Fruit fly (Drosophila melanogaster) whole organism, embryonic: ENCODE results near the gene Srg3.

Experiments used
- Atf3 ChIP-seq: fragments of 200-800 bp; sonication (Bioruptor generic); optimal IDR thresholded peaks from 3 replicates; lab custom pipeline; 2016; ENCODE audit warnings: missing biosample characterization, missing genetic modification characterization
- CG11398 ChIP-seq: fragments of 200-800 bp; sonication (Bioruptor generic); optimal IDR thresholded peaks from 2 replicates; lab custom pipeline; 2016; ENCODE audit warnings: missing biosample characterization, missing genetic modification characterization
- CG11504 ChIP-seq: fragments of 200-800 bp; sonication (Bioruptor generic); optimal IDR thresholded peaks from 3 replicates; lab custom pipeline; 2019; ENCODE audit warnings: missing biosample characterization, mild to moderate bottlenecking, missing genetic modification characterization, moderate library complexity
- CG1233 ChIP-seq: fragments of 200-800 bp; sonication (Bioruptor generic); optimal IDR thresholded peaks from 4 replicates; lab custom pipeline; 2018; ENCODE audit warnings: missing biosample characterization, mild to moderate bottlenecking, missing genetic modification characterization
- CG13624 ChIP-seq: fragments of 200-800 bp; sonication (Bioruptor generic); optimal IDR thresholded peaks from 2 replicates; lab custom pipeline; 2016; ENCODE audit warnings: missing biosample characterization, missing genetic modification characterization
- CG13894 ChIP-seq: fragments of 200-800 bp; sonication (Bioruptor generic); optimal IDR thresholded peaks from 3 replicates; lab custom pipeline; 2018; ENCODE audit warnings: missing biosample characterization, mild to moderate bottlenecking, missing genetic modification characterization, moderate library complexity
- CG1529 ChIP-seq: fragments of 200-800 bp; sonication (Bioruptor generic); optimal IDR thresholded peaks from 3 replicates; lab custom pipeline; 2018; ENCODE audit warnings: missing biosample characterization, missing genetic modification characterization
- CG3065 ChIP-seq: fragments of 200-800 bp; sonication (Bioruptor generic); optimal IDR thresholded peaks from 2 replicates; lab custom pipeline; 2016; ENCODE audit warnings: missing biosample characterization, missing genetic modification characterization
- CG3163 ChIP-seq: fragments of 200-800 bp; sonication (Bioruptor generic); optimal IDR thresholded peaks from 3 replicates; lab custom pipeline; 2016; ENCODE audit warnings: missing biosample characterization, missing genetic modification characterization
- CG32772 ChIP-seq: fragments of 200-800 bp; sonication (Bioruptor generic); IDR thresholded peaks from 2 replicates; pipeline ENCODE4 v1.3.6; 2022; ENCODE audit warnings: missing biosample characterization, missing genetic modification characterization
- CG3281 ChIP-seq: fragments of 200-800 bp; sonication (Bioruptor generic); optimal IDR thresholded peaks from 3 replicates; lab custom pipeline; 2017; ENCODE audit warnings: missing biosample characterization, mild to moderate bottlenecking, missing genetic modification characterization
- CG33213 ChIP-seq: fragments of 200-800 bp; sonication (Bioruptor generic); optimal IDR thresholded peaks from 3 replicates; lab custom pipeline; 2016; ENCODE audit warnings: missing biosample characterization, missing genetic modification characterization
- CG42726 ChIP-seq: fragments of 200-800 bp; sonication (Bioruptor generic); IDR thresholded peaks from 2 replicates; pipeline ENCODE4 v1.3.6; 2022; ENCODE audit warnings: missing biosample characterization, missing genetic modification characterization; ENCODE audit not compliant: partially characterized antibody
- CG4328 ChIP-seq: fragments of 200-800 bp; sonication (Bioruptor generic); optimal IDR thresholded peaks from 3 replicates; lab custom pipeline; 2017; ENCODE audit warnings: missing biosample characterization, missing genetic modification reagents, missing genetic modification characterization
- CG4360 ChIP-seq: fragments of 200-800 bp; sonication (Bioruptor generic); IDR thresholded peaks from 2 replicates; pipeline ENCODE4 v1.3.6; 2022; ENCODE audit warnings: missing biosample characterization, missing genetic modification characterization
- CG4424 ChIP-seq: fragments of 200-800 bp; sonication (Bioruptor generic); optimal IDR thresholded peaks from 3 replicates; lab custom pipeline; 2016; ENCODE audit warnings: missing biosample characterization, missing genetic modification characterization
- CG5180 ChIP-seq: fragments of 200-800 bp; sonication (Bioruptor generic); optimal IDR thresholded peaks from 3 replicates; lab custom pipeline; 2017; ENCODE audit warnings: missing biosample characterization, missing genetic modification characterization, mild to moderate bottlenecking, moderate library complexity, missing genetic modification reagents
- CG6791 ChIP-seq: fragments of 200-800 bp; sonication (Bioruptor generic); IDR thresholded peaks from 3 replicates; pipeline ENCODE4 v1.3.6; 2022; ENCODE audit warnings: missing biosample characterization, missing genetic modification characterization; ENCODE audit not compliant: partially characterized antibody
- CG7928 ChIP-seq: fragments of 200-800 bp; sonication (Bioruptor generic); optimal IDR thresholded peaks from 2 replicates; lab custom pipeline; 2017; ENCODE audit warnings: missing biosample characterization, mild to moderate bottlenecking, missing genetic modification characterization
- CG8089 ChIP-seq: fragments of 200-800 bp; sonication (Bioruptor generic); optimal IDR thresholded peaks from 3 replicates; lab custom pipeline; 2016; ENCODE audit warnings: missing biosample characterization, missing genetic modification characterization
- CG8290 ChIP-seq, 3 experiments: fragments of 200-800 bp; sonication (Bioruptor generic); optimal IDR thresholded peaks; 2 replicates each; lab custom pipeline; 2016 to 2019; ENCODE audit warnings: missing biosample characterization in 3 of 3, missing genetic modification characterization in 3 of 3, mild to moderate bottlenecking in 2 of 3, moderate library complexity in 1 of 3
- CG9437 ChIP-seq: fragments of 200-800 bp; sonication (Bioruptor generic); optimal IDR thresholded peaks from 2 replicates; lab custom pipeline; 2018; ENCODE audit warnings: missing biosample characterization, mild to moderate bottlenecking, missing genetic modification characterization
- Doc3 ChIP-seq: fragments of 200-800 bp; sonication (Bioruptor generic); IDR thresholded peaks from 3 replicates; pipeline ENCODE4 v1.3.6; 2022; ENCODE audit warnings: missing biosample characterization, missing genetic modification characterization; ENCODE audit not compliant: partially characterized antibody
- Drgx ChIP-seq: fragments of 200-800 bp; sonication (Bioruptor generic); IDR thresholded peaks from 2 replicates; pipeline ENCODE4 v1.3.6; 2022; ENCODE audit warnings: missing biosample characterization, missing genetic modification characterization
- Ets65A ChIP-seq: fragments of 200-800 bp; sonication (Bioruptor generic); peaks from one replicate; lab custom pipeline; 2016; ENCODE audit warnings: missing biosample characterization, missing genetic modification characterization
- Fer1 ChIP-seq: fragments of 200-800 bp; sonication (Bioruptor generic); optimal IDR thresholded peaks from 2 replicates; lab custom pipeline; 2017; ENCODE audit warnings: missing biosample characterization, mild to moderate bottlenecking, missing genetic modification characterization
- H2.0 ChIP-seq: fragments of 200-800 bp; sonication (Bioruptor generic); IDR thresholded peaks from 2 replicates; pipeline ENCODE4 v1.3.6; 2022; ENCODE audit warnings: missing biosample characterization, missing genetic modification characterization
- HLH4C ChIP-seq: fragments of 200-800 bp; sonication (Bioruptor generic); IDR thresholded peaks from 3 replicates; pipeline ENCODE4 v1.3.6; 2022; ENCODE audit warnings: missing biosample characterization, missing genetic modification characterization; ENCODE audit not compliant: partially characterized antibody
- Hey ChIP-seq: fragments of 200-800 bp; sonication (Bioruptor generic); optimal IDR thresholded peaks from 3 replicates; lab custom pipeline; 2018; ENCODE audit warnings: missing biosample characterization, mild to moderate bottlenecking, missing genetic modification characterization
- HmgD ChIP-seq: fragments of 200-800 bp; sonication (Bioruptor generic); optimal IDR thresholded peaks from 3 replicates; lab custom pipeline; 2016; ENCODE audit warnings: missing biosample characterization, missing genetic modification characterization
- Hmx ChIP-seq: fragments of 200-800 bp; sonication (Bioruptor generic); optimal IDR thresholded peaks from 2 replicates; lab custom pipeline; 2016; ENCODE audit warnings: missing biosample characterization, missing genetic modification characterization
- Hsf ChIP-seq: fragments of 200-800 bp; sonication (Bioruptor generic); optimal IDR thresholded peaks from 3 replicates; lab custom pipeline; 2016; ENCODE audit warnings: missing biosample characterization, missing genetic modification characterization
- Mes4 ChIP-seq: fragments of 200-800 bp; sonication (Bioruptor generic); optimal IDR thresholded peaks from 2 replicates; lab custom pipeline; 2016; ENCODE audit warnings: missing biosample characterization, missing genetic modification characterization
- Nf-YB ChIP-seq: fragments of 200-800 bp; sonication (Bioruptor generic); optimal IDR thresholded peaks from 3 replicates; lab custom pipeline; 2019; ENCODE audit warnings: missing biosample characterization, mild to moderate bottlenecking, missing genetic modification characterization, moderate library complexity
- Spps ChIP-seq: fragments of 200-800 bp; sonication (Bioruptor generic); optimal IDR thresholded peaks from 2 replicates; lab custom pipeline; 2018; ENCODE audit warnings: missing biosample characterization, mild to moderate bottlenecking, missing genetic modification characterization
- amos ChIP-seq: fragments of 200-800 bp; sonication (Bioruptor generic); IDR thresholded peaks from 2 replicates; pipeline ENCODE4 v1.3.6; 2022; ENCODE audit warnings: missing biosample characterization, missing genetic modification characterization; ENCODE audit not compliant: partially characterized antibody
- bab2 ChIP-seq: fragments of 200-800 bp; sonication (Bioruptor generic); optimal IDR thresholded peaks from 2 replicates; lab custom pipeline; 2016; ENCODE audit warnings: missing biosample characterization, missing genetic modification characterization
- corto ChIP-seq: fragments of 200-800 bp; sonication (Bioruptor generic); optimal IDR thresholded peaks from 2 replicates; lab custom pipeline; 2016; ENCODE audit warnings: missing biosample characterization, mild to moderate bottlenecking, missing genetic modification characterization, moderate library complexity
- en ChIP-seq: fragments of 200-800 bp; sonication (Bioruptor generic); optimal IDR thresholded peaks from 2 replicates; lab custom pipeline; 2016; ENCODE audit warnings: missing biosample characterization, missing genetic modification characterization
- fd64A ChIP-seq: fragments of 200-800 bp; sonication (Bioruptor generic); optimal IDR thresholded peaks from 3 replicates; lab custom pipeline; 2018; ENCODE audit warnings: missing biosample characterization, mild to moderate bottlenecking, missing genetic modification characterization
- gsb ChIP-seq: fragments of 200-800 bp; sonication (Bioruptor generic); IDR thresholded peaks from 2 replicates; pipeline ENCODE4 v1.3.6; 2022; ENCODE audit warnings: missing biosample characterization, missing genetic modification characterization
- kah ChIP-seq: fragments of 200-800 bp; sonication (Bioruptor generic); optimal IDR thresholded peaks from 2 replicates; lab custom pipeline; 2018; ENCODE audit warnings: missing biosample characterization, mild to moderate bottlenecking, missing genetic modification characterization
- kni ChIP-seq: fragments of 200-800 bp; sonication (Bioruptor generic); optimal IDR thresholded peaks from 3 replicates; lab custom pipeline; 2017; ENCODE audit warnings: mild to moderate bottlenecking, missing biosample characterization, missing genetic modification reagents, missing genetic modification characterization
- mirr ChIP-seq: fragments of 200-800 bp; sonication (Bioruptor generic); optimal IDR thresholded peaks from 3 replicates; lab custom pipeline; 2018; ENCODE audit warnings: missing biosample characterization, mild to moderate bottlenecking, missing genetic modification characterization
- pita ChIP-seq: fragments of 200-800 bp; sonication (Bioruptor generic); optimal IDR thresholded peaks from 2 replicates; lab custom pipeline; 2017; ENCODE audit warnings: missing biosample characterization, mild to moderate bottlenecking, missing genetic modification characterization
- schlank ChIP-seq: fragments of 200-800 bp; sonication (Bioruptor generic); optimal IDR thresholded peaks from 2 replicates; lab custom pipeline; 2018; ENCODE audit warnings: missing biosample characterization, mild to moderate bottlenecking, missing genetic modification characterization
- slou ChIP-seq: fragments of 200-800 bp; sonication (Bioruptor generic); optimal IDR thresholded peaks from 3 replicates; lab custom pipeline; 2016; ENCODE audit warnings: missing biosample characterization, missing genetic modification characterization
- slp2 ChIP-seq: fragments of 200-800 bp; sonication (Bioruptor generic); optimal IDR thresholded peaks from 2 replicates; lab custom pipeline; 2016; ENCODE audit warnings: missing biosample characterization, missing genetic modification characterization
- so ChIP-seq: fragments of 200-800 bp; sonication (Bioruptor generic); IDR thresholded peaks from 3 replicates; pipeline ENCODE4 v1.3.6; 2022; ENCODE audit warnings: missing biosample characterization, missing genetic modification characterization

Gene Srg3

dm6 chr3L:9426656-9427294, 16.3 kb upstream of the Srg3 start, which contains the start of the genes Atat and Shc (continued):
- TF ChIP-seq schlank = peak; percentile 98
- peak; percentile 99 for TF ChIP-seq CG13894
- TF ChIP-seq Nf-YB (GFP tag; lab: Kevin White, UChicago) = peak; percentile 87
- peak; percentile 94 for TF ChIP-seq CG1529
- TF ChIP-seq Hmx (GFP tag; lab: Kevin White, UChicago) = peak; percentile 97
- TF ChIP-seq CG3163 (GFP tag; lab: Kevin White, UChicago) = peak; percentile 96
- TF ChIP-seq kni (GFP tag; lab: Kevin White, UChicago) = peak; percentile 85
- TF ChIP-seq mirr (GFP tag; lab: Kevin White, UChicago) = peak; percentile 98
- TF ChIP-seq CG5180 (GFP tag; lab: Kevin White, UChicago) = peak; percentile 83
- TF ChIP-seq Hsf (GFP tag; lab: Kevin White, UChicago) = peak; percentile 100
- TF ChIP-seq pita = no peak
- TF ChIP-seq CG8089 = peak; percentile 99
- peak; percentile 99 for TF ChIP-seq slou (GFP tag; lab: Kevin White, UChicago)
- TF ChIP-seq Drgx (GFP tag; lab: Robert Waterston, UW) = peak; percentile 97
- peak; percentile 100 for TF ChIP-seq Ets65A (GFP tag; lab: Kevin White, UChicago)
- peak; percentile 89 for TF ChIP-seq corto (GFP tag; lab: Kevin White, UChicago)
- TF ChIP-seq HmgD = peak; percentile 100
- peak; percentile 98 for TF ChIP-seq CG3065 (GFP tag; lab: Kevin White, UChicago)
- peak; percentile 99 for TF ChIP-seq CG8290 (GFP tag; optimal IDR thresholded peaks at IDR 0.05; lab: Kevin White, UChicago)
- peak; percentile 98 to 100 for TF ChIP-seq CG8290 (tag; optimal IDR thresholded peaks at IDR 0.05; lab: Kevin White, UChicago)
- peak; percentile 88 for TF ChIP-seq amos (GFP tag; lab: Robert Waterston, UW)
- TF ChIP-seq slp2 (GFP tag; lab: Kevin White, UChicago) = peak; percentile 99
- TF ChIP-seq CG9437 = peak; percentile 77
- TF ChIP-seq Mes4 = peak; percentile 99
- TF ChIP-seq CG33213 = peak; percentile 99
- TF ChIP-seq Fer1 = peak; percentile 98
- peak; percentile 98 for TF ChIP-seq so (GFP tag; lab: Robert Waterston, UW)
- TF ChIP-seq fd64A (GFP tag; lab: Kevin White, UChicago) = peak; percentile 89
- peak; percentile 99 for TF ChIP-seq CG11398
- peak; percentile 95 for TF ChIP-seq Spps (tag; lab: Kevin White, UChicago)
- TF ChIP-seq CG13624 (GFP tag; lab: Kevin White, UChicago) = peak; percentile 100
- peak; percentile 100 for TF ChIP-seq CG32772 (GFP tag; lab: Robert Waterston, UW)
- peak; percentile 95 for TF ChIP-seq Hey (tag; lab: Kevin White, UChicago)
- peak; percentile 100 for TF ChIP-seq bab2 (GFP tag; lab: Kevin White, UChicago)
- peak; percentile 97 for TF ChIP-seq CG11504 (tag; lab: Kevin White, UChicago)
- TF ChIP-seq CG4328 (GFP tag; lab: Kevin White, UChicago) = peak; percentile 97
- peak; percentile 99 for TF ChIP-seq CG4424 (GFP tag; lab: Kevin White, UChicago)
- TF ChIP-seq CG42726 (GFP tag; lab: Robert Waterston, UW) = 0 out of 2 replicates have a peak, but pooled peaks have one; percentile 65
- TF ChIP-seq HLH4C = peak; percentile 87
- TF ChIP-seq CG7928 = peak; percentile 85
- peak; percentile 99 for TF ChIP-seq H2.0 (GFP tag; lab: Robert Waterston, UW)
- TF ChIP-seq CG3281 (GFP tag; lab: Kevin White, UChicago) = peak; percentile 97
- TF ChIP-seq CG4360 (GFP tag; lab: Robert Waterston, UW) = peak; percentile 87
- TF ChIP-seq Atf3 = peak; percentile 99
- peak; percentile 89 for TF ChIP-seq kah
- peak; percentile 98 for TF ChIP-seq en (GFP tag; lab: Kevin White, UChicago)
- TF ChIP-seq Doc3 (GFP tag; lab: Robert Waterston, UW) = peak; percentile 90
- TF ChIP-seq CG6791 (GFP tag; lab: Robert Waterston, UW) = peak; percentile 85
- TF ChIP-seq gsb = peak; percentile 99
- TF ChIP-seq CG1233 (GFP tag; lab: Kevin White, UChicago) = peak; percentile 98
